Worm (Caenorhabditis elegans) whole organism, L1 larva: Measurements from ENCODE around the gene klp-12.

Source experiments
- ama-1 ChIP-seq: fragments of 150-350 bp; optimal IDR thresholded peaks from 2 replicates; lab custom pipeline; 2014
- ceh-88 ChIP-seq: fragments of 200-800 bp; sonication (Bioruptor generic); IDR thresholded peaks from 2 replicates; pipeline ENCODE4 v1.3.6; 2022; ENCODE audit warnings: missing genetic modification characterization, missing compliant biosample characterization
- ces-1 ChIP-seq: fragments of 150-350 bp; optimal IDR thresholded peaks from 2 replicates; lab custom pipeline; 2014; ENCODE audit warnings: missing biosample characterization, missing genetic modification reagents, missing genetic modification characterization
- ets-5 ChIP-seq: fragments of 200-800 bp; sonication (Bioruptor generic); IDR thresholded peaks from 2 replicates; pipeline ENCODE4 v1.3.6; 2022; ENCODE audit warnings: missing genetic modification characterization, missing compliant biosample characterization
- hlh-17 ChIP-seq: fragments of 200-800 bp; sonication (Bioruptor generic); optimal IDR thresholded peaks from 2 replicates; lab custom pipeline; 2018; ENCODE audit warnings: missing genetic modification characterization, mild to moderate bottlenecking, missing compliant biosample characterization, moderate library complexity, borderline replicate concordance
- lin-13 ChIP-seq: fragments of 150-350 bp; optimal IDR thresholded peaks from 2 replicates; lab custom pipeline; 2014; ENCODE audit warnings: missing biosample characterization, missing genetic modification reagents, missing genetic modification characterization
- lin-14 ChIP-seq: fragments of 200-800 bp; sonication (Bioruptor generic); optimal IDR thresholded peaks from 2 replicates; lab custom pipeline; 2018; ENCODE audit warnings: mild to moderate bottlenecking, missing genetic modification characterization, moderate library complexity, missing compliant biosample characterization
- nhr-77 ChIP-seq: fragments of 150-350 bp; optimal IDR thresholded peaks from 2 replicates; lab custom pipeline; 2014; ENCODE audit warnings: missing biosample characterization, missing genetic modification characterization
- rnt-1 ChIP-seq: sonication (generic microtip); optimal IDR thresholded peaks from 2 replicates; lab custom pipeline; 2016; ENCODE audit warnings: mild to moderate bottlenecking, missing genetic modification characterization, moderate library complexity, missing compliant biosample characterization
- tbx-2 ChIP-seq: sonication (generic microtip); optimal IDR thresholded peaks from 2 replicates; lab custom pipeline; 2016; ENCODE audit warnings: missing genetic modification characterization, missing compliant biosample characterization
- tlp-1 ChIP-seq: fragments of 150-350 bp; optimal IDR thresholded peaks from 2 replicates; lab custom pipeline; 2014; ENCODE audit warnings: missing biosample characterization, missing genetic modification characterization
- unc-62 ChIP-seq: fragments of 150-350 bp; optimal IDR thresholded peaks from 2 replicates; lab custom pipeline; 2014; ENCODE audit warnings: missing biosample characterization, missing genetic modification reagents, missing genetic modification characterization
- ztf-11 ChIP-seq, 2 experiments: sonication (generic microtip); optimal IDR thresholded peaks; 2 replicates each; lab custom pipeline; 2016 to 2017; ENCODE audit warnings: missing genetic modification characterization in 2 of 2, missing biosample characterization in 1 of 2, missing compliant biosample characterization in 1 of 2

- no peak for TF ChIP-seq lin-14
- TF ChIP-seq ceh-88 (GFP tag; lab: Robert Waterston, UW): no peak
- no peak for TF ChIP-seq nhr-77 (tag; lab: Kevin White, UChicago)
- no peak for TF ChIP-seq tlp-1
- no peak for TF ChIP-seq ztf-11 (tag; optimal IDR thresholded peaks at IDR 0.05; lab: Kevin White, UChicago)
- TF ChIP-seq unc-62 (GFP tag; lab: Kevin White, UChicago): no peak
- no peak for TF ChIP-seq ces-1 (GFP tag; lab: Kevin White, UChicago)
- TF ChIP-seq rnt-1 (tag; lab: Kevin White, UChicago): no peak
- no peak for TF ChIP-seq lin-13
- TF ChIP-seq ets-5 (GFP tag; lab: Robert Waterston, UW): no peak
- no peak for TF ChIP-seq tbx-2 (tag; lab: Kevin White, UChicago)
- no peak for TF ChIP-seq hlh-17 (GFP tag; lab: Kevin White, UChicago)
- TF ChIP-seq ama-1 (lab: Kevin White, UChicago): no peak
These were observed 39.2 kb downstream of the klp-12 start, which contains the start of gene edg-1 for ce11 chrIV:11320500-11320899.
